Worm (Caenorhabditis elegans): Measurements from ENCODE around the gene gba-2.

Gene gba-2

ce11 chrII:2146900-2147375 is 39.3 kb downstream of the gba-2 start, which contains the start of gene C40A11.2:
Gene C40A11.2, plus strand, starts transcription at chrII:2146950.
- TF ChIP-seq ceh-90 (tag; optimal IDR thresholded peaks at IDR 0.05) = no peak
- TF ChIP-seq efl-1 (optimal IDR thresholded peaks at IDR 0.05) = no peak
- TF ChIP-seq efl-1 (GFP tag; optimal IDR thresholded peaks at IDR 0.05 in 1 of 2) = peak in 1 of 2 experiments; percentile 5

ce11 chrII:2145566-2145965 is 40.7 kb downstream of the gba-2 start, which contains the start of gene C40A11.6:
Gene C40A11.6, minus strand, starts transcription at chrII:2145666.
- no peak for TF ChIP-seq rnt-1 (tag; optimal IDR thresholded peaks at IDR 0.05)

- TF ChIP-seq mdl-1 (tag; optimal IDR thresholded peaks at IDR 0.05) (no peak), aly-2 (tag; optimal IDR thresholded peaks at IDR 0.05) (no peak), pag-3 (tag; optimal IDR thresholded peaks at IDR 0.05; ENCODE audit: borderline replicate concordance, insufficient read depth) (no peak), nhr-19 (GFP tag; conservative IDR thresholded peaks at IDR 0.05) (no peak)
These were observed 45.4 kb downstream of the gba-2 start, which contains the start of gene C40A11.3 for ce11 chrII:2140817-2141216. Gene C40A11.3, plus strand, starts transcription at chrII:2141117.

ce11 chrII:2138901-2139300 is 47.3 kb downstream of the gba-2 start:
- no peak for TF ChIP-seq ceh-90 (tag; optimal IDR thresholded peaks at IDR 0.05)
- TF ChIP-seq hlh-17 (GFP tag; optimal IDR thresholded peaks at IDR 0.05; ENCODE audit: borderline replicate concordance) = no peak
- no peak for TF ChIP-seq ces-1 (GFP tag; optimal IDR thresholded peaks at IDR 0.05)
- TF ChIP-seq skn-1 (tag; optimal IDR thresholded peaks at IDR 0.05) = no peak
- no peak for TF ChIP-seq tbx-2 (tag; optimal IDR thresholded peaks at IDR 0.05)
- TF ChIP-seq elt-3 (tag; optimal IDR thresholded peaks at IDR 0.05) = no peak
- TF ChIP-seq mep-1 (tag; optimal IDR thresholded peaks at IDR 0.05) = no peak

ce11 chrII:2137235-2137634 is 49.0 kb downstream of the gba-2 start, which contains the start of gene C40A11.4:
Gene C40A11.4, plus strand, starts transcription at chrII:2137422.
- TF ChIP-seq fkh-4 (tag; optimal IDR thresholded peaks at IDR 0.05; ENCODE audit: borderline replicate concordance) (no peak), efl-1 (optimal IDR thresholded peaks at IDR 0.05) (no peak), efl-1 (GFP tag; optimal IDR thresholded peaks at IDR 0.05 in 1 of 2) (peak in 1 of 2 experiments; percentile 79), C34B4.2 (tag; optimal IDR thresholded peaks at IDR 0.05) (no peak)

ce11 chrII:2135604-2136003 is 50.6 kb downstream of the gba-2 start, which contains the start of gene hpo-7:
Gene hpo-7, minus strand, starts transcription at chrII:2135704.
- TF ChIP-seq fos-1 (tag; optimal IDR thresholded peaks at IDR 0.05) = no peak
- TF ChIP-seq lin-35 (GFP tag; optimal IDR thresholded peaks at IDR 0.05) = no peak
- TF ChIP-seq lin-15B (tag; optimal IDR thresholded peaks at IDR 0.05) = no peak
- TF ChIP-seq snu-23 (GFP tag; optimal IDR thresholded peaks at IDR 0.05) = no peak
- no peak for TF ChIP-seq lin-39 (tag; optimal IDR thresholded peaks at IDR 0.05)
- TF ChIP-seq lsy-2 (tag; optimal IDR thresholded peaks at IDR 0.05) = no peak
- no peak for TF ChIP-seq unc-62 (GFP tag; optimal IDR thresholded peaks at IDR 0.05)
- TF ChIP-seq fkh-10 (GFP tag; optimal IDR thresholded peaks at IDR 0.05) = no peak
- TF ChIP-seq ceh-82 (tag; optimal IDR thresholded peaks at IDR 0.05) = no peak
- no peak for TF ChIP-seq alr-1 (tag; optimal IDR thresholded peaks at IDR 0.05; ENCODE audit: borderline replicate concordance)

All from whole organism, L1 larva.